Worm (Caenorhabditis elegans) whole organism, early embryonic: Measurements from ENCODE around the gene txt-17.

Source experiments
- ama-1 ChIP-seq: fragments of 150-350 bp; optimal IDR thresholded peaks from 2 replicates; lab custom pipeline; 2014
- sea-1 ChIP-seq: fragments of 200-800 bp; sonication (Bioruptor generic); conservative IDR thresholded peaks from 2 replicates; pipeline ENCODE4 v1.3.6; 2022; ENCODE audit warnings: missing genetic modification characterization, missing compliant biosample characterization

- TF ChIP-seq ama-1 (lab: Kevin White, UChicago) (no peak), sea-1 (no peak)
Observed at ce11 chrV:7007307-7007706, 45.7 kb downstream of the txt-17 start, which contains the start of gene drd-10.
